Fruit fly (Drosophila melanogaster) whole organism, wandering third instar larva: ENCODE measurements around the gene Tasp1.

Experiments used
- Abd-B ChIP-seq: fragments of >200 bp; optimal IDR thresholded peaks from 2 replicates; lab custom pipeline; 2017; ENCODE audit warnings: missing biosample characterization, missing genetic modification characterization
- CG32264 ChIP-seq: fragments of 200-800 bp; sonication (Bioruptor generic); optimal IDR thresholded peaks from 2 replicates; lab custom pipeline; 2016; ENCODE audit warnings: missing biosample characterization, missing genetic modification characterization
- CG9705 ChIP-seq: fragments of 200-800 bp; sonication (Bioruptor generic); optimal IDR thresholded peaks from 2 replicates; lab custom pipeline; 2018; ENCODE audit warnings: missing biosample characterization, mild to moderate bottlenecking, missing genetic modification characterization
- CrebA ChIP-seq: fragments of 200-800 bp; sonication (Bioruptor generic); optimal IDR thresholded peaks from 2 replicates; lab custom pipeline; 2016; ENCODE audit warnings: missing biosample characterization, mild to moderate bottlenecking, missing genetic modification characterization, borderline replicate concordance
- Dfd ChIP-seq: fragments of >200 bp; optimal IDR thresholded peaks from 2 replicates; lab custom pipeline; 2017; ENCODE audit warnings: missing biosample characterization, missing genetic modification characterization
- Dif ChIP-seq: fragments of 200-275, 200-300 bp; sonication (Bioruptor generic); optimal IDR thresholded peaks from 2 replicates; lab custom pipeline; 2018; ENCODE audit warnings: missing biosample characterization, missing genetic modification characterization; ENCODE audit not compliant: partially characterized antibody
- GATAd ChIP-seq: sonication (Bioruptor generic); optimal IDR thresholded peaks from 2 replicates; lab custom pipeline; 2016; ENCODE audit warnings: missing biosample characterization, missing genetic modification characterization
- HLH106 ChIP-seq: fragments of 200-800 bp; optimal IDR thresholded peaks from 3 replicates; lab custom pipeline; 2019; ENCODE audit warnings: missing biosample characterization, mild to moderate bottlenecking, missing genetic modification characterization, moderate library complexity
- Hnf4 ChIP-seq: fragments of 200-800 bp; sonication (Bioruptor generic); optimal IDR thresholded peaks from 2 replicates; lab custom pipeline; 2016; ENCODE audit warnings: missing biosample characterization, mild to moderate bottlenecking, missing genetic modification characterization
- Hr78 ChIP-seq: fragments of >200 bp; optimal IDR thresholded peaks from 2 replicates; lab custom pipeline; 2017; ENCODE audit warnings: missing biosample characterization, missing genetic modification characterization
- Hr83 ChIP-seq: fragments of 200-300 bp; sonication (Bioruptor generic); optimal IDR thresholded peaks from 2 replicates; lab custom pipeline; 2016; ENCODE audit warnings: missing biosample characterization, mild to moderate bottlenecking, missing genetic modification characterization, moderate library complexity; ENCODE audit not compliant: poor library complexity, severe bottlenecking
- Jra ChIP-seq: sonication (Bioruptor generic); optimal IDR thresholded peaks from 2 replicates; lab custom pipeline; 2016; ENCODE audit warnings: missing biosample characterization, missing genetic modification characterization
- Mio ChIP-seq: sonication (Bioruptor generic); optimal IDR thresholded peaks from 2 replicates; lab custom pipeline; 2016; ENCODE audit warnings: missing biosample characterization, missing genetic modification characterization
- Myc ChIP-seq: fragments of >200 bp; optimal IDR thresholded peaks from 2 replicates; lab custom pipeline; 2017
- N ChIP-seq: fragments of >200 bp; optimal IDR thresholded peaks from 2 replicates; lab custom pipeline; 2018; ENCODE audit warnings: missing biosample characterization, missing external identifiers, missing genetic modification characterization
- OdsH ChIP-seq: fragments of 200-800 bp; sonication (Bioruptor generic); optimal IDR thresholded peaks from 2 replicates; lab custom pipeline; 2016; ENCODE audit warnings: missing biosample characterization, mild to moderate bottlenecking, missing genetic modification characterization
- Rel ChIP-seq, 2 experiments: fragments of 200-800 bp; sonication (Bioruptor generic) in 1 of 2; optimal IDR thresholded peaks; 2 replicates in 1 of 2; 3 replicates in 1 of 2; lab custom pipeline; 2016 to 2019; ENCODE audit warnings: mild to moderate bottlenecking in 2 of 2, missing biosample characterization in 2 of 2, missing genetic modification characterization in 2 of 2, moderate library complexity in 1 of 2
- Sp1 ChIP-seq: fragments of 200-800 bp; sonication (Bioruptor generic); optimal IDR thresholded peaks from 3 replicates; lab custom pipeline; 2019; ENCODE audit warnings: missing biosample characterization, mild to moderate bottlenecking, missing genetic modification characterization, moderate library complexity
- Vsx2 ChIP-seq: fragments of 200-300, 225-300 bp; sonication (Bioruptor generic); optimal IDR thresholded peaks from 2 replicates; lab custom pipeline; 2018; ENCODE audit warnings: missing biosample characterization, missing genetic modification characterization; ENCODE audit not compliant: partially characterized antibody
- br ChIP-seq: fragments of 200-800 bp; sonication (Bioruptor generic); optimal IDR thresholded peaks from 2 replicates; lab custom pipeline; 2016; ENCODE audit warnings: missing biosample characterization, missing genetic modification characterization
- brk ChIP-seq: fragments of 200-800 bp; sonication (Bioruptor generic); optimal IDR thresholded peaks from 2 replicates; lab custom pipeline; 2016; ENCODE audit warnings: missing biosample characterization, mild to moderate bottlenecking, missing genetic modification characterization
- dl ChIP-seq, 2 experiments: fragments of 175-275, 200-275 bp in 1 of 2; fragments of 200-275 bp in 1 of 2; sonication (Bioruptor generic); optimal IDR thresholded peaks; lab custom pipeline; 2018; ENCODE audit warnings: mild to moderate bottlenecking in 2 of 2, missing biosample characterization in 2 of 2, missing genetic modification characterization in 2 of 2, moderate library complexity in 2 of 2; ENCODE audit not compliant: partially characterized antibody in 2 of 2, insufficient read depth in 1 of 2
- dmrt93B ChIP-seq: fragments of 200-800 bp; sonication (Bioruptor generic); optimal IDR thresholded peaks from 2 replicates; lab custom pipeline; 2018; ENCODE audit warnings: missing biosample characterization, mild to moderate bottlenecking, missing genetic modification characterization
- dsf ChIP-seq: sonication (Bioruptor generic); optimal IDR thresholded peaks from 2 replicates; lab custom pipeline; 2016; ENCODE audit warnings: missing biosample characterization, missing genetic modification characterization, borderline replicate concordance
- ey ChIP-seq: fragments of 200-800 bp; sonication (Bioruptor generic); optimal IDR thresholded peaks from 2 replicates; lab custom pipeline; 2016; ENCODE audit warnings: missing biosample characterization, missing genetic modification characterization
- foxo ChIP-seq, 2 experiments: fragments of 200-800 bp; sonication (Bioruptor generic); optimal IDR thresholded peaks; 2 replicates in 1 of 2; 3 replicates in 1 of 2; lab custom pipeline; 2016 to 2017; ENCODE audit warnings: missing biosample characterization in 2 of 2, missing genetic modification characterization in 2 of 2
- fru ChIP-seq: fragments of 200-800 bp; sonication (Bioruptor generic); optimal IDR thresholded peaks from 3 replicates; lab custom pipeline; 2016; ENCODE audit warnings: missing biosample characterization, mild to moderate bottlenecking, missing genetic modification characterization
- h ChIP-seq: fragments of 200-800 bp; sonication (Bioruptor generic); optimal IDR thresholded peaks from 3 replicates; lab custom pipeline; 2016; ENCODE audit warnings: missing biosample characterization, mild to moderate bottlenecking, missing genetic modification characterization
- jim ChIP-seq: fragments of 175-275, 200-325 bp; sonication (Bioruptor generic); optimal IDR thresholded peaks from 2 replicates; lab custom pipeline; 2016; ENCODE audit warnings: missing biosample characterization, mild to moderate bottlenecking, missing genetic modification characterization
- lola ChIP-seq: fragments of >200 bp; optimal IDR thresholded peaks from 2 replicates; lab custom pipeline; 2017; ENCODE audit warnings: missing biosample characterization, missing genetic modification characterization
- pan ChIP-seq: fragments of >200 bp; optimal IDR thresholded peaks from 2 replicates; lab custom pipeline; 2017
- psq ChIP-seq: fragments of 200-800 bp; sonication (Bioruptor generic); optimal IDR thresholded peaks from 3 replicates; lab custom pipeline; 2017; ENCODE audit warnings: missing biosample characterization, mild to moderate bottlenecking, missing genetic modification characterization, moderate library complexity
- rgr ChIP-seq: fragments of 200-800 bp; sonication (Bioruptor generic); optimal IDR thresholded peaks from 3 replicates; lab custom pipeline; 2016; ENCODE audit warnings: missing biosample characterization, mild to moderate bottlenecking, missing genetic modification characterization
- sage ChIP-seq: fragments of 200-800 bp; sonication (Bioruptor generic); optimal IDR thresholded peaks from 2 replicates; lab custom pipeline; 2016; ENCODE audit warnings: missing biosample characterization, mild to moderate bottlenecking, missing genetic modification characterization
- sv ChIP-seq: fragments of 200-800 bp; sonication (Bioruptor generic); optimal IDR thresholded peaks from 3 replicates; lab custom pipeline; 2016; ENCODE audit warnings: missing biosample characterization, missing genetic modification characterization
- tai ChIP-seq: sonication (Bioruptor generic); optimal IDR thresholded peaks from 2 replicates; lab custom pipeline; 2016; ENCODE audit warnings: missing biosample characterization, missing genetic modification characterization
- usp ChIP-seq: fragments of >200 bp; optimal IDR thresholded peaks from 2 replicates; lab custom pipeline; 2017; ENCODE audit warnings: missing biosample characterization, missing genetic modification characterization
- woc ChIP-seq: sonication (Bioruptor generic); optimal IDR thresholded peaks from 2 replicates; lab custom pipeline; 2016; ENCODE audit warnings: missing biosample characterization, mild to moderate bottlenecking, missing genetic modification characterization

Tasp1 gene

dm6 chr3L:16043782-16044352, 43.5 kb downstream of the Tasp1 start:
- TF ChIP-seq Myc (no peak), Rel (GFP tag; optimal IDR thresholded peaks at IDR 0.05; lab: Kevin White, UChicago) (no peak), Rel (tag; optimal IDR thresholded peaks at IDR 0.05; lab: Kevin White, UChicago) (peak; percentile 7), Hr83 (GFP tag; lab: Kevin White, UChicago) (no peak)

dm6 chr3L:16043045-16043781, 44.1 kb downstream of the Tasp1 start:
- TF ChIP-seq dsf (no peak), Jra (GFP tag; lab: Kevin White, UChicago) (peak; percentile 1), GATAd (no peak), brk (GFP tag; lab: Kevin White, UChicago) (no peak), Dif (peak; percentile 17), psq (peak; percentile 92), sage (GFP tag; lab: Kevin White, UChicago) (no peak), Rel (GFP tag; optimal IDR thresholded peaks at IDR 0.05; lab: Kevin White, UChicago) (no peak), Rel (tag; optimal IDR thresholded peaks at IDR 0.05; lab: Kevin White, UChicago) (peak; percentile 23), OdsH (GFP tag; lab: Kevin White, UChicago) (peak; percentile 60), CG32264 (GFP tag; lab: Kevin White, UChicago) (no peak), Mio (GFP tag; lab: Kevin White, UChicago) (no peak), h (GFP tag; lab: Kevin White, UChicago) (peak; percentile 47), Hr83 (GFP tag; lab: Kevin White, UChicago) (no peak), CrebA (no peak), CG9705 (GFP tag; lab: Kevin White, UChicago) (peak; percentile 70), Dfd (GFP tag; lab: Kevin White, UChicago) (peak; percentile 62), lola (GFP tag; lab: Kevin White, UChicago) (no peak), N (GFP tag; lab: Kevin White, UChicago) (no peak), Abd-B (GFP tag; lab: Kevin White, UChicago) (no peak), foxo (GFP tag; optimal IDR thresholded peaks at IDR 0.05; lab: Kevin White, UChicago) (peak in 1 of 2 experiments; percentile 72), Hnf4 (GFP tag; lab: Kevin White, UChicago) (peak; percentile 22), Sp1 (peak; percentile 90), jim (no peak), HLH106 (peak; percentile 86), Myc (no peak), pan (lab: Kevin White, UChicago) (no peak), sv (GFP tag; lab: Kevin White, UChicago) (no peak), ey (GFP tag; lab: Kevin White, UChicago) (peak; percentile 33), usp (GFP tag; lab: Kevin White, UChicago) (no peak), Hr78 (no peak), fru (GFP tag; lab: Kevin White, UChicago) (peak; percentile 74), dmrt93B (GFP tag; lab: Kevin White, UChicago) (peak; percentile 78), Vsx2 (GFP tag; lab: Kevin White, UChicago) (peak; percentile 57), dl (GFP tag; optimal IDR thresholded peaks at IDR 0.05; lab: Kevin White, UChicago; ENCODE audit: insufficient read depth in 1 of 2, partially characterized antibody in 2 of 2) (peak in 1 of 2 experiments; percentile 17), woc (GFP tag; lab: Kevin White, UChicago) (peak; percentile 28), tai (GFP tag; lab: Kevin White, UChicago) (peak; percentile 10), rgr (GFP tag; lab: Kevin White, UChicago) (peak; percentile 64), br (GFP tag; lab: Kevin White, UChicago) (no peak)
